Fruit fly (Drosophila melanogaster) S2 (cell line): ENCODE results near the gene Galk.

Experiments used
- CG8478 ChIP-seq: fragments of >200 bp; optimal IDR thresholded peaks from 2 replicates; lab custom pipeline; 2018
- CTCF ChIP-seq, 2 experiments: fragments of >200 bp; optimal IDR thresholded peaks; 2 replicates each; lab custom pipeline; 2018

The Galk gene

DNA sequence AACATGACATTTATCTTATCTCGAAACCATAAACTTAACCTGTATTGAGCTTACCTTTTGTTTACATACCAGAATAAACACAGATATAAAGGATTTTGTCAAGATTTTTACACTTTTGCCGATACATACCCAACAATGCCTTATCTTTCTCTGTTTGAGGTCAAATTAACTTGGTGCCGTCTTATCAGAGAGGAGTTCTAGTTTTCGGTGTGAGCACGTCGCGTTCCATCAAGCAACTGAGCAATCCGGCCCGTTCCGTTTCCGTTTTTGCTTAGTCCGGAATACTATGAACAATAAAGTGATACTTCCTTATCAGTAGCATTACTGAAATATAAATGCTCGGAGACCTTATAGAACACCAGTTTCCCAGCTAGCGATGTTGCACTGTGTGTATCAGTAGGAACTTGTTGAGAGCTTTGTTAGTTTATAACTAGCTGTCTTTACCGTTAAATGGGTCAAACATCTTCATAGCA is at the start of gene Galk:
Galk (minus strand) TSS at position 244 of the 473 bp plus-strand sequence.
- TF ChIP-seq CG8478 = no peak
- TF ChIP-seq CTCF (optimal IDR thresholded peaks at IDR 0.05; lab: Kevin White, UChicago) = no peak

DNA sequence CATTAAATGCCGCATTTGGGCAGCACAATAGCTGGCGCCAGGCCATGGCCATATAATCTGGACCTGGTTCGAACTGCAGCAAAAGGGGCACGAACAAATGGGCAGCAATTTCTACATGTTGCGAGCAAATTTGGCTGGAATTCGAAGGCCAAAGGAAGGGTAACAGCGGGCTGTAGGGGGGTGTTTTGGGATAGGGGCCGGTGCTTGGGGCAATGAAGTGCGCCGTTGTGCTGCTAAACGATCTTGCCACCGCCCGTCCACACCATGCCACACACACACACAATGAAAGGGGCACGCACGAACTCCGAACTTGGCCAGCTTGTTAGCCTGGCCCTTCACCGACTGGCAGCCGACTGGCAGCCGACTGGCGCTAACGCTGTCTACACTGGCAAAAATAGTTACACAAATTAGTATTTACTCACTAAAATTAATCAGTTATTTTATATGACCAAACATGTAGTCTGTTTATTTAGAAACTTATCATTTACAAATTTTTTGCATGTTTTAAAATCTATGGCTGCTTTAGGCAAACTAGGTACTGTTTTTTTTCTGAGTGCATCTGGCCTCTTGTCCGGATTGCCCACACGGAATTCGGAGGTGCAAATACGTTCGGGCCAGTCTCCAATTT is 48.2 kb upstream of the Galk start:
- TF ChIP-seq CTCF (optimal IDR thresholded peaks at IDR 0.05; lab: Kevin White, UChicago) (no peak), CG8478 (no peak)

DNA sequence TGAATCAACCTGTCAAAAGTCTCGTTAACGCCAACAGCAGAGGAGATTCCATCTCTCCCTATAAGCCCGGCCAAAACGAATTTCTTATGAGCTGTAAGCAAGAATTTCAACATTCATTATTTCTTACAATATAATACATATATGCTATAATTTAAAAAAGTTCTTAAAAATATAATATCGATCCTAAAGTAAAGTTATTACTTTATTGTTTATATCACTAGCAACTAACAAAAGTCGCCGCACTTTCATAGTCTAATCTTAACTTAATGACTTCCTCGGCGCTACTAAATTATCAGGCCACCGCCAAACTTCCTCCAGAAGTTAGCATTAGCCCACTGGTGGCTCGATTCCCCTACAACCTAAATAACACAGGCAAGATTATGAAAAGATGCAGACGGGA is 47.6 kb upstream of the Galk start:
- no peak for TF ChIP-seq CTCF (optimal IDR thresholded peaks at IDR 0.05; lab: Kevin White, UChicago)
- no peak for TF ChIP-seq CG8478

DNA sequence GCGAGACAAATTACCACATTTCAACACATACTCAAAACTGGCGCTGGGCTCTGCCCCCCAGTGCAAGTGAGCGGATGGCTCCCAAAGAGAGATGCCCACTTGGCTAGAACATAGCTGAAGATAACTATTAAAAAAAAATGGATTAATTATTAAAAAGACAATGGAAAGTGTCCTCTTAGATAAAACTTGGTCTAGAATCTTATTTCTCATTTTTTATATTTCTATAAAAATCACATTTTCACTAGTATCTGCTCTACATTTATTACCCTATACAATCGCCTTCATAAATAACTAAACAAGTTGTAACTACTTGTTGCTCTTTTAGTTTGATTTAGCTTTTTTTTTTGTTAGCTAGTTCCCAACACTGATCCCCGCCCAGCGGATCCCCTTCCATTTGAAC is 47.0 kb upstream of the Galk start:
- TF ChIP-seq CTCF (optimal IDR thresholded peaks at IDR 0.05; lab: Kevin White, UChicago) (no peak), CG8478 (no peak)

DNA sequence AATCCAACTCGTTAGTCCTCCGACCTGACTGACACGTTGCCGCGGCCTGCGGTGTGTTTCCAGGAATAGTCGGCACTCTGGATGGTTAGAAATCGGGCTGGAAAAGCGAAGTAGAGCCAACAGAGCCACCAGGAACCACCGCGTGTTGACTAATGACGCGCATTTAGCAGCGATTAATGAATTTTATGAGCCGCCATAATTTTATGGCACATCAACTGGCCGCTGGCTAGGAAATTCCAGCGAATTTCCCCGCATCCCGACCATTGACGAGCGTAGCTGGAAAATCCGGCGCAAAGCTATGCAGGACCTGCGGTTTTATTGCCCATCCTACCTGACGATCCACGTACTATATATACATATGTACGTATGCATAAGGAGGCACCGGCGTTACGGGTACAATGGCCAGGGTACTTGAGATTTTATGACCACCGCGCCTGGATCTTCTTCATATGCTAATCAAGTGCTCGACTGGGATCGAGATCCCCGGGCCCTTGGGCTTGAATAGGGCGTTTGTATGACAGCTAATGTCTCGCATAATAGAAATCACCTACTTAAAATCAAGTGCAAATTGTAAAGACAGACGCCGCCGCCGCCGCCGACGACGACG is 43.4 kb upstream of the Galk start:
- TF ChIP-seq CG8478 (no peak), CTCF (optimal IDR thresholded peaks at IDR 0.05; lab: Kevin White, UChicago) (no peak)

DNA sequence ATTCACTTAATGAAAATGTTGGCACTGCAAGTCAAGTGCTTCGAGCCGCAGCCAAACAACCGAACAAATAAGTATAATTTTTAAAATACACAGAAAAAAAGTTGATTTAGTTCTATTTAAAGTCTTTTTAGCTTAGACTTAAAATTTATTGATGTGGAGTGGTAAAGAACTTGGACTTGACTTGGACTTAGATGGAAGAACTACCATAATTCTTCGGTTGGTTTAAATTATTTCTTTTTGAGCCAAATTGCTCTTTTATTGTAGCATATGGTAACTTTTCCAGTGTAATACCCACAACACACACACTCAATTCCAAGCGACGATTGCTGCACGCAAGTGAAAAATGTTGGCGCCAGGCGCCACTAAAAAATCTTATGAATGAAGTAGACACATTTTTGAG is 42.2 kb upstream of the Galk start:
- no peak for TF ChIP-seq CG8478
- no peak for TF ChIP-seq CTCF (optimal IDR thresholded peaks at IDR 0.05; lab: Kevin White, UChicago)

DNA sequence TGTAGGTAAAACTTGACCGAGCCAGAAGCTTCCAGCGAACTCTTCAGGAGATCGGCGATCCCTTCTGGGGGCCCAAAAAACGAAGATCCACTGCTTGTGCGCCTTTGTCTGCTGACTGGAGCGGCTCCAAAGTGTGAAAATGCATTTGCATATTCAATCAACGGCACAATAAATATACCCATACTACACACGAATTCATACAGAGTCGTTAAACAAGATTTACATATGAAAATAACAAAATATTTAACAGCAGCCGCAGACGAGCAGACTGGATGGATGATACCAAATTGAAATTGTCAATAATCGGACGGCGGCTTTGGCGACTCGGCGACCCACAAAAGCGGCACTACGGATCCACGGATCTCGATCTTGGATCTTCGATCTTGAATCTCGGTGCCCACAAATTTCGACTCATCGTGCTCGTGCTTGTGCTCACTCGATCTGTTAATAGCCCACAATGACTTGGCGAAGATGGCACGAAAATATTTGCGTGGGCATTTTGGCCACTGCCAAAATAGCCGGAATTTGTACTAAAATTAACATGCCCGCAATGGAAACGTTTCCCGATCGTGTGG is 41.3 kb upstream of the Galk start:
- no peak for TF ChIP-seq CTCF (optimal IDR thresholded peaks at IDR 0.05; lab: Kevin White, UChicago)
- TF ChIP-seq CG8478 = no peak

DNA sequence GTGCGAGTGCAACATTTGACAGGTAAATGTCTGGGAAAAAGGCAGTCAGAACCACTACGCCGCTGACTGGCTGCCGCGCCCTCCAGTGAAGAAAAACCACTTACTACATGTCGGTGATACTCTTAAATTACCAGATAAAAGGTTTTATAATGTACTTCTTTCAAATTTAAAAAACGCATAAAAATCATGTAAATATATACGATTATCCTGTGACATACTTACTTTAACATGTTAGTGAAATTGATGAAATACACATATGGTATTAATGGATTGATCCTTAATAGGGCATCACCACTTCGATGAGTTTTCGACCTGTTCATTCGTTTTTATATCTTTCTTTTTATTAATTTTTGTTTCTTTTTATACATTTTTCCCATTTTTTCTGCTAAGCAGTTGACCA is 40.7 kb upstream of the Galk start:
- TF ChIP-seq CTCF (optimal IDR thresholded peaks at IDR 0.05; lab: Kevin White, UChicago) (no peak), CG8478 (no peak)

DNA sequence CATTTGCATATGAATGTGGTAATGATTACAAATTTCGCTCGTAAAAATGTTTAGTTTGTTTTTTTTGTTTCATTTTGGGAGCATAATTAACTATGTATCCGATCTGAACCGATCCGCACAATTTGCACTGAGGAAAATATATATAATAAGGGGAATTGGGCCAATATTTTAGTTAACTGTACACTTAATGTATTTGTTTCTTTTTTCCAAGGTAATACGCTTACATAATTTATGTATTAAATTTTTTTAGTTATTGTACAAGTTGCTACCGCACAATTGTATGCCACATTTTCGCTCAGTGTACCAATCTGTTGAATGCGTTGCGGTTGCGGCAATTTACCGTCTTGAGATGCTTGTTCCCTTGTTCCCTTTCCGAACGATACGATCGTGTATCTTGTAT is 39.8 kb upstream of the Galk start:
- TF ChIP-seq CG8478 (no peak), CTCF (optimal IDR thresholded peaks at IDR 0.05; lab: Kevin White, UChicago) (no peak)

DNA sequence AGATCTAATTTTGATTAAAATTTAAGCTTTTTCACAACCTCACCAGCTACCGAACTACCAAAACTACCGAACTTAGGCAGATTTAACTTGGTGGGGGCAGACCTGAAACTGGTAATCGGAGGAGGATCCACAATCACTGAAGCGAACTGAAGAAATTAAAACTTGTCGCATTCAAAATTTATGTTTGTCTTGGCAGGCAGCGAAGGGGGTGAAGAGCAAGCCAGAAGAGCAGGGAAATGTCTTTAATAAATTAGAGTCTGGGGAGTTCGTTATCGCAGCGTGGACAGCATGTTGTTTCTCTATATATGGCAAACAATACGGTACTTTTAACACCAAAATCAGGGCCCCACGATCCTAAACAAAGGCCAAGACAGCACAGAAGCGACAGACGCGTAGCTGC is 39.3 kb upstream of the Galk start:
- no peak for TF ChIP-seq CG8478
- no peak for TF ChIP-seq CTCF (optimal IDR thresholded peaks at IDR 0.05; lab: Kevin White, UChicago)

DNA sequence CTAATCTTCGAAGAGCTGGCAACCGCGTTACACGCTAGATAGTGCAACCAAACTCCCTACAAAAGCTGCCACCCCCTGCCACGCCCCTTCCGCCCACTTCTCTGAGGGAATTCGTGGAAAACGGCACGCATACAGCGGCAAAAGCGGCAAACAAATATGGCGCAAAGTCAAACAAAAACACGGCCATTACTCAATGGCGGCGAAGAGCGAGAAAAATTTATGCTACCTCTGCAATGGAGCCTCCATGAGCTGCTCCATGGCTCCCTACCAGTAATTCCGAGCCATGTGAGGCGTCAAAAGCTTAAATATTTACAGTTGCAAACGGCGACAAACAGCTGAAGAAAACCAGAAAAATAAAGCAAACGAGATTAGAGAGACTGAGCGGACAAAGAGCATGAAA is 38.9 kb upstream of the Galk start:
- no peak for TF ChIP-seq CTCF (optimal IDR thresholded peaks at IDR 0.05; lab: Kevin White, UChicago)
- TF ChIP-seq CG8478 = no peak

DNA sequence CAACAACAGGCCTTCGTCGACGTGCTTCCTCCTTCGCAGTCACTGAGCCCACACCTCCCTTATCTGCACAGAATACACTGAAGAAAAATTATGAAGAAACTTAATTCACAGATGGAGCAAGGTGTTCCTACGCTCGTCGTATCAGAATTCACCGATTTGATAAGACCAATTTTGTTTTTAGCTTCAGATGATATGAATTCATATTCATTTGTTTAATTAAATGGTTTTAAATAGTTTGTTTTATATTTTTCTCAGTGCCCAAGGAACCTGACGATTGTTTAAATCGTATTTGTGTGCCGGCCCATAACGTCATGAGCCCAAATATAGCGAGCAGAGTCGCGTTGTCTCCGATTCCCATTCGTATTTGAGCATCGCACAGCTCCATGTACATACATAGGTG is 37.7 kb upstream of the Galk start:
- TF ChIP-seq CTCF (optimal IDR thresholded peaks at IDR 0.05; lab: Kevin White, UChicago) (no peak), CG8478 (no peak)

DNA sequence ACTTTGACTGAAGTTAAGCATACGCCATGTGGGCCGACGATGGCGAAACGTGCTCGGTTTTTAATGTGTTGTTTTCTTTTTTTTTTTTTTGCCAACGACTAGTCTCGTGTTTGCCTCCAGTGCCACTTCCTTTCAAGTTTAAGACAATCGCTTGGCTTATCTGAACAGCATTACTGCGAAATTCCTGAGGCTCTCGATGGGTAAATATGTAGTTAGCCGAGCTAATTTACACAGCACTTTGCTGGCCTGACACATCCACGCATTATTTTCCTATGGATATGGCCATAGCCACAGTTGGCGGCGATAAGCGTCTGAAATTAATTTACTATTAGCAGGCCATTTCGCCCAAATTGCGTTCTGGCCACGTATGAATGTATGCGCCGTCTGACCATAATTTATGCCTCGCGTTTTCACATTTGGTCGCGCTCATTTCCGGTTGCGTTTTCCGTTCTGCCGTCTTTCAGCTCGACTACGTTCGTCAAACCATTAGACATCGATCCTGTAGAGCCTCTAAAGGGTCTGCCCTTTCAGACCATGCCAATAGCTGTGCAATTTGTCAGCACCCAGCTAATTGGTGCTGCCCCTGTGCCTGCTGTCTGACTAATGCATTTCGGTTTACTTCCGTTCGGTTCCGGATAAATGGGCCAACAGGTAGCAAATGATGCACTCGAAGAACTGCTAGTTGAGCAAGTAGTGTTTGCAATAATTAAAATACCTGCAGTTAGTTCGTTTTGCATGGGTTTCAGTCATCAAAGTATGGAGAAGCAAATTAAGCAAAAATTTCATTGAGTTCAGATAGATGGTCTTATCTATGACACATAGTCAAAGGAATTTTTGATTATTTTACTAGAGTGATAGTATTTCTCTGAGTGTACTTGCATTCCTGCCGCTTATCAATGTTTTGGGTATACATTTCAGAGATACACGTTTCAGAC is 34.8 kb upstream of the Galk start:
- no peak for TF ChIP-seq CG8478
- no peak for TF ChIP-seq CTCF (optimal IDR thresholded peaks at IDR 0.05; lab: Kevin White, UChicago)

DNA sequence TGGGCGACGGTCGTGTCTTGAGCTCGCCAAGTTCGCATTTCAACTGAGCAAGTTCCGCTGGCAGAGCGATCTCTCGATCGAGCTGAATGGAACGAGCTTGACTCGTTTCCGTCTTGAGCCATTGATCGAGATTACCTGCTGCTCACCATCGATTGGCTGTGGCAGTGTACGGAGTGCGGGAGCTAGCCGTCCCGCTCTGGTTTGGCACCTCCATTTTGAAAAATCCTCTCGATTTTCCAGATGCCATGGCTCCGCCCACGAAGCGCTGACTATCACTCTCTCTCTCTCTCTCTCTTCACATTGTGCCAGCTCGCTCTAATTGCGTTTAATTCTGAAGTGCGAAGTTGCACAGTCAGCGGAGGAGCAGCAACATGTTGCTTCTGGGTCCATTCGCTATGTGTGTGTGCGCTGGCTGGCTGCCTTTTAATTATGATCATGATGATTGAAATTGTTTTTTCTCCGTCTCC is 33.3 kb upstream of the Galk start, which contains the start of gene Doc2:
Doc2 (minus strand) TSS at position 51 of the 467 bp plus-strand sequence.
- TF ChIP-seq CTCF (optimal IDR thresholded peaks at IDR 0.05; lab: Kevin White, UChicago) (no peak), CG8478 (no peak)

DNA sequence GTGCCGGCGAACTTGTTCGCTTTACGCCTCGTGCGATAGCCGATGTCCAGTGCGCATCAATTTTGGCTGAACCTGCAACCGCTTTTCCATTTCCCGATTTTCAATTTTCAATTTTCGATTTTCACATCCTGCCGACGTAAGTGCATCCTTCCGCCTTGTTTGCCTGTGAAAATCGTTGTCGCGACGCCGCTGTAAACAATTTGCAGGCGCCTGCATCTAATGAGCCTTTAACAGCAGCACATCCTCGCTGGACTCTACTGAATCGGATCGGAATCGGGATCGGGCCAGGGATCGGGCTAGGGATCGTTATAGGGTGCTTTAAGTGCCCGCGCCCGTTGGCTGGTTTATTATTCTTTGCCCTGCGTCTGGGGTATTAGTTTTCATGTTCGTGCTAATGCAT is 31.5 kb upstream of the Galk start:
- TF ChIP-seq CTCF (optimal IDR thresholded peaks at IDR 0.05; lab: Kevin White, UChicago) = no peak
- TF ChIP-seq CG8478 = no peak
